Worm (Caenorhabditis elegans) whole organism, young adult: ENCODE measurements around the gene F47G3.1.

Source experiments
- B0019.2 ChIP-seq: fragments of 200-800 bp; sonication (Bioruptor generic); conservative IDR thresholded peaks from 2 replicates; pipeline ENCODE4 v1.3.6; 2022; ENCODE audit warnings: missing genetic modification reagents, missing genetic modification characterization, missing compliant biosample characterization
- F22D6.2 ChIP-seq: sonication (generic microtip); optimal IDR thresholded peaks from 2 replicates; lab custom pipeline; 2016; ENCODE audit warnings: mild to moderate bottlenecking, missing genetic modification characterization, missing compliant biosample characterization
- F23B12.7 ChIP-seq: sonication (generic microtip); optimal IDR thresholded peaks from 2 replicates; lab custom pipeline; 2017; ENCODE audit warnings: missing genetic modification characterization, mild to moderate bottlenecking, missing compliant biosample characterization, antibody characterized with exemption, moderate library complexity; ENCODE audit not compliant: insufficient read depth
- F49E8.2 ChIP-seq: sonication (generic microtip); optimal IDR thresholded peaks from 3 replicates; lab custom pipeline; 2017; ENCODE audit warnings: missing genetic modification characterization, mild to moderate bottlenecking, missing compliant biosample characterization, antibody characterized with exemption, moderate library complexity; ENCODE audit not compliant: insufficient read depth
- F52B5.7 ChIP-seq: sonication (generic microtip); optimal IDR thresholded peaks from 2 replicates; lab custom pipeline; 2016; ENCODE audit warnings: mild to moderate bottlenecking, missing genetic modification characterization, missing compliant biosample characterization
- F57C9.4 ChIP-seq: sonication (generic microtip); optimal IDR thresholded peaks from 2 replicates; lab custom pipeline; 2017; ENCODE audit warnings: mild to moderate bottlenecking, missing genetic modification characterization, missing compliant biosample characterization
- K12H6.12 ChIP-seq: fragments of 200-800 bp; sonication (Bioruptor generic); optimal IDR thresholded peaks from 2 replicates; lab custom pipeline; 2018; ENCODE audit warnings: mild to moderate bottlenecking, missing genetic modification characterization, missing compliant biosample characterization
- T26A5.8 ChIP-seq: sonication (generic microtip); optimal IDR thresholded peaks from 2 replicates; lab custom pipeline; 2016; ENCODE audit warnings: missing genetic modification characterization, missing compliant biosample characterization
- Y53F4B.3 ChIP-seq: fragments of 200-800 bp; sonication (Bioruptor generic); IDR thresholded peaks from 2 replicates; pipeline ENCODE4 v1.3.6; 2022; ENCODE audit warnings: missing genetic modification reagents, missing genetic modification characterization, missing compliant biosample characterization
- Y53G8AR.9 ChIP-seq: fragments of 200-800 bp; sonication (Bioruptor generic); conservative IDR thresholded peaks from 2 replicates; pipeline ENCODE4 v1.3.6; 2022; ENCODE audit warnings: missing genetic modification reagents, missing genetic modification characterization, missing compliant biosample characterization
- Y79H2A.3 ChIP-seq: fragments of 200-800 bp; sonication (Bioruptor generic); conservative IDR thresholded peaks from 2 replicates; pipeline ENCODE4 v1.3.6; 2022; ENCODE audit warnings: missing genetic modification reagents, missing genetic modification characterization, missing compliant biosample characterization
- ZK185.1 ChIP-seq: sonication (generic microtip); optimal IDR thresholded peaks from 2 replicates; lab custom pipeline; 2016; ENCODE audit warnings: mild to moderate bottlenecking, missing genetic modification characterization, missing compliant biosample characterization; ENCODE audit not compliant: poor library complexity, severe bottlenecking
- aptf-2 ChIP-seq: fragments of 200-800 bp; sonication (Bioruptor generic); conservative IDR thresholded peaks from 2 replicates; pipeline ENCODE4 v1.3.6; 2022; ENCODE audit warnings: missing genetic modification reagents, missing genetic modification characterization, missing compliant biosample characterization
- atf-7 ChIP-seq: sonication (generic microtip); optimal IDR thresholded peaks from 2 replicates; lab custom pipeline; 2017; ENCODE audit warnings: mild to moderate bottlenecking, missing genetic modification characterization, missing compliant biosample characterization
- athp-1 ChIP-seq: sonication (generic microtip); optimal IDR thresholded peaks from 2 replicates; lab custom pipeline; 2017; ENCODE audit warnings: mild to moderate bottlenecking, missing genetic modification characterization, missing compliant biosample characterization
- attf-6 ChIP-seq: fragments of 200-800 bp; sonication (Bioruptor generic); IDR thresholded peaks from 2 replicates; pipeline ENCODE4 v1.3.6; 2022; ENCODE audit warnings: missing genetic modification reagents, missing genetic modification characterization, missing compliant biosample characterization
- ceh-100 ChIP-seq: fragments of 200-800 bp; sonication (Bioruptor generic); IDR thresholded peaks from 2 replicates; pipeline ENCODE4 v1.3.6; 2022; ENCODE audit warnings: missing genetic modification reagents, missing genetic modification characterization, missing compliant biosample characterization
- ceh-79 ChIP-seq: sonication (generic microtip); optimal IDR thresholded peaks from 2 replicates; lab custom pipeline; 2017; ENCODE audit warnings: mild to moderate bottlenecking, missing genetic modification characterization, missing compliant biosample characterization
- chd-7 ChIP-seq: sonication (generic microtip); optimal IDR thresholded peaks from 2 replicates; lab custom pipeline; 2016; ENCODE audit warnings: mild to moderate bottlenecking, missing genetic modification characterization, moderate library complexity, missing compliant biosample characterization
- die-1 ChIP-seq: sonication (generic microtip); optimal IDR thresholded peaks from 2 replicates; lab custom pipeline; 2016; ENCODE audit warnings: missing genotype, mild to moderate bottlenecking, missing genetic modification characterization, missing compliant biosample characterization
- fkh-3 ChIP-seq: sonication (generic microtip); optimal IDR thresholded peaks from 2 replicates; lab custom pipeline; 2016; ENCODE audit warnings: mild to moderate bottlenecking, missing genetic modification characterization, missing compliant biosample characterization
- hlh-12 ChIP-seq: sonication (generic microtip); optimal IDR thresholded peaks from 2 replicates; lab custom pipeline; 2016; ENCODE audit warnings: missing genetic modification characterization, missing compliant biosample characterization
- hlh-26 ChIP-seq: fragments of 200-800 bp; sonication (Bioruptor generic); conservative IDR thresholded peaks from 2 replicates; pipeline ENCODE4 v1.3.6; 2022; ENCODE audit warnings: missing genetic modification reagents, missing genetic modification characterization, missing compliant biosample characterization
- hsf-1 ChIP-seq: fragments of 200-800 bp; sonication (Bioruptor generic); IDR thresholded peaks from 2 replicates; pipeline ENCODE4 v1.3.6; 2022; ENCODE audit warnings: missing genetic modification reagents, missing genetic modification characterization, missing compliant biosample characterization
- let-526 ChIP-seq: fragments of 200-800 bp; sonication (Bioruptor generic); IDR thresholded peaks from 2 replicates; pipeline ENCODE4 v1.3.6; 2022; ENCODE audit warnings: missing genetic modification reagents, missing genetic modification characterization, missing compliant biosample characterization
- let-607 ChIP-seq, 2 experiments: fragments of 200-800 bp in 1 of 2; sonication (Bioruptor generic) in 1 of 2; sonication (generic microtip) in 1 of 2; optimal IDR thresholded peaks; 2 replicates each; lab custom pipeline; 2016 to 2018; ENCODE audit warnings: mild to moderate bottlenecking in 2 of 2, missing compliant biosample characterization in 2 of 2, missing genetic modification characterization in 2 of 2, moderate library complexity in 2 of 2, missing genotype in 1 of 2
- lin-26 ChIP-seq: fragments of 200-800 bp; sonication (Bioruptor generic); IDR thresholded peaks from 2 replicates; pipeline ENCODE4 v1.3.6; 2022; ENCODE audit warnings: missing genetic modification reagents, missing genetic modification characterization, missing compliant biosample characterization
- lin-35 ChIP-seq, 3 experiments: fragments of 150-350 bp in 2 of 3; sonication (generic microtip) in 1 of 3; optimal IDR thresholded peaks; 2 replicates each; lab custom pipeline; 2014 to 2018; ENCODE audit warnings: missing biosample characterization in 3 of 3, missing genetic modification characterization in 3 of 3, missing genetic modification reagents in 3 of 3
- madf-10 ChIP-seq: sonication (generic microtip); optimal IDR thresholded peaks from 2 replicates; lab custom pipeline; 2016; ENCODE audit warnings: mild to moderate bottlenecking, missing genetic modification characterization, missing compliant biosample characterization
- madf-3 ChIP-seq: fragments of 200-800 bp; sonication (Bioruptor generic); IDR thresholded peaks from 2 replicates; pipeline ENCODE4 v1.3.6; 2022; ENCODE audit warnings: missing genetic modification reagents, missing genetic modification characterization, missing compliant biosample characterization
- madf-6 ChIP-seq: fragments of 200-800 bp; sonication (Bioruptor generic); IDR thresholded peaks from 2 replicates; pipeline ENCODE4 v1.3.6; 2022; ENCODE audit warnings: missing genetic modification reagents, missing genetic modification characterization, missing compliant biosample characterization
- mcd-1 ChIP-seq: fragments of 200-800 bp; sonication (Bioruptor generic); IDR thresholded peaks from 2 replicates; pipeline ENCODE4 v1.3.6; 2022; ENCODE audit warnings: missing genetic modification reagents, missing genetic modification characterization, missing compliant biosample characterization
- mel-28 ChIP-seq: sonication (generic microtip); optimal IDR thresholded peaks from 2 replicates; lab custom pipeline; 2016; ENCODE audit warnings: borderline replicate concordance, mild to moderate bottlenecking, missing genetic modification characterization, missing compliant biosample characterization
- nfya-1 ChIP-seq: sonication (generic microtip); optimal IDR thresholded peaks from 2 replicates; lab custom pipeline; 2017; ENCODE audit warnings: antibody characterized with exemption, missing compliant biosample characterization, missing genetic modification characterization, borderline replicate concordance; ENCODE audit not compliant: insufficient read depth
- nfya-2 ChIP-seq: fragments of 200-800 bp; sonication (Bioruptor generic); IDR thresholded peaks from 2 replicates; pipeline ENCODE4 v1.3.6; 2022; ENCODE audit warnings: missing genetic modification reagents, missing genetic modification characterization, missing compliant biosample characterization
- nhr-120 ChIP-seq: fragments of 200-800 bp; sonication (Bioruptor generic); IDR thresholded peaks from 2 replicates; pipeline ENCODE4 v1.3.6; 2022; ENCODE audit warnings: missing genetic modification characterization, missing compliant biosample characterization
- pbrm-1 ChIP-seq: fragments of 200-800 bp; sonication (Bioruptor generic); IDR thresholded peaks from 2 replicates; pipeline ENCODE4 v1.3.6; 2022; ENCODE audit warnings: missing genetic modification reagents, missing genetic modification characterization, missing compliant biosample characterization
- rcor-1 ChIP-seq: fragments of 200-800 bp; sonication (Bioruptor generic); IDR thresholded peaks from 2 replicates; pipeline ENCODE4 v1.3.6; 2022; ENCODE audit warnings: missing genetic modification reagents, missing genetic modification characterization, missing compliant biosample characterization
- rpc-1 ChIP-seq, 2 experiments: fragments of 150-350 bp in 1 of 2; sonication (generic microtip) in 1 of 2; optimal IDR thresholded peaks; 2 replicates each; lab custom pipeline; 2014 to 2018; ENCODE audit warnings: missing biosample characterization in 1 of 2, missing genetic modification characterization in 1 of 2, missing genetic modification reagents in 1 of 2, missing genotype in 1 of 2
- snpc-1.1 ChIP-seq: sonication (generic microtip); optimal IDR thresholded peaks from 2 replicates; lab custom pipeline; 2017; ENCODE audit warnings: missing genetic modification characterization, mild to moderate bottlenecking, missing compliant biosample characterization, antibody characterized with exemption, moderate library complexity, missing genotype, missing genetic modification reagents; ENCODE audit not compliant: insufficient read depth
- sptf-2 ChIP-seq: fragments of 200-800 bp; sonication (Bioruptor generic); optimal IDR thresholded peaks from 2 replicates; lab custom pipeline; 2018; ENCODE audit warnings: mild to moderate bottlenecking, missing genetic modification characterization, missing compliant biosample characterization
- tlf-1 ChIP-seq: fragments of 200-800 bp; sonication (Bioruptor generic); optimal IDR thresholded peaks from 2 replicates; lab custom pipeline; 2018; ENCODE audit warnings: mild to moderate bottlenecking, missing genetic modification characterization, missing compliant biosample characterization
- unc-62 ChIP-seq: fragments of 150-350 bp; optimal IDR thresholded peaks from 2 replicates; lab custom pipeline; 2014; ENCODE audit warnings: missing biosample characterization, missing genetic modification reagents, missing genetic modification characterization
- zim-3 ChIP-seq: sonication (generic microtip); optimal IDR thresholded peaks from 2 replicates; lab custom pipeline; 2017; ENCODE audit warnings: mild to moderate bottlenecking, missing genetic modification characterization, moderate library complexity, missing compliant biosample characterization
- ztf-26 ChIP-seq: sonication (generic microtip); optimal IDR thresholded peaks from 2 replicates; lab custom pipeline; 2017; ENCODE audit warnings: missing genetic modification characterization, missing compliant biosample characterization
- ztf-28 ChIP-seq: fragments of 200-800 bp; sonication (Bioruptor generic); IDR thresholded peaks from 2 replicates; pipeline ENCODE4 v1.3.6; 2022; ENCODE audit warnings: missing genetic modification reagents, missing genetic modification characterization, missing compliant biosample characterization
- ztf-3 ChIP-seq: fragments of 200-800 bp; sonication (Bioruptor generic); optimal IDR thresholded peaks from 2 replicates; lab custom pipeline; 2018; ENCODE audit warnings: mild to moderate bottlenecking, missing genetic modification characterization, missing compliant biosample characterization

The F47G3.1 gene

DNA sequence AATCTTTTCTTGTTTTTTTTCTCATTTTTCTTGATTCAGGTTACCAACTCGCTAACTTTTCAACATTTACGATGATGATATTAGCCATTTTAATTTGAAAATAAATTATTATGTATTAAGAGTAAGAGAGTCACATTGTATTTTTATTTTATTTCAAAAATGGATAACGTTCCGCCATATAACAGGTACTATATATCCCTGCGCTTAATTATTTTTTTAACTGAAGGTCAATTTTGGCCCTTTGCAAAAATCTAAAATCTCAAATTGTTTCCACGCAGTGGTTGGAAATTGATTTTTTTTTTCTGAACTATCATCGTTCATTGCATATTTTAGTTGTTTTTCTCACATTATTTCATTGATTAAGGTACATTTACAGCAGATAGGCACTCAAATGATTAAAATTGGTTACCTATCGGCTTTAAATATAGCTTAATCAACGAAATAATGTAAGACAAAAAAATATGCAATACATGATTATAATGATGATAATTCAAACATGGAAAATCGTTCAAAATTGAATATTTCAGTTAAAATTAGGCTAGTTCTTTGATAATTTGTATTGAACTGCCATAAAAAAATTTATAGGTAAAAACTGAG is 20.8 kb upstream of the F47G3.1 start (continued):
- no peak for TF ChIP-seq let-526 (GFP tag; lab: Robert Waterston, UW)
- TF ChIP-seq mel-28, result no peak
- TF ChIP-seq fkh-3 (tag; lab: Kevin White, UChicago), result no peak
- peak; percentile 89 for TF ChIP-seq F22D6.2 (tag; lab: Kevin White, UChicago)
- TF ChIP-seq F23B12.7 (tag; lab: Kevin White, UChicago), result peak; percentile 87
- peak; percentile 59; the same call in 1 of the 2 replicates for TF ChIP-seq rcor-1 (GFP tag; lab: Robert Waterston, UW)
- no peak for TF ChIP-seq madf-6 (GFP tag; lab: Robert Waterston, UW)
- TF ChIP-seq unc-62 (GFP tag; lab: Kevin White, UChicago), result no peak
- peak; percentile 62 for TF ChIP-seq atf-7
- peak; percentile 61; the same call in 1 of the 2 replicates for TF ChIP-seq mcd-1 (GFP tag; lab: Robert Waterston, UW)
- peak; percentile 98 for TF ChIP-seq ztf-26 (tag; lab: Kevin White, UChicago)
- TF ChIP-seq snpc-1.1 (tag; lab: Kevin White, UChicago), result no peak
- no peak for TF ChIP-seq F52B5.7
- no peak for TF ChIP-seq ceh-100 (GFP tag; lab: Robert Waterston, UW)
- no peak for TF ChIP-seq ztf-28 (GFP tag; lab: Robert Waterston, UW)
- no peak for TF ChIP-seq nhr-120 (GFP tag; lab: Robert Waterston, UW)
- TF ChIP-seq ztf-3, result peak; percentile 52
- no peak for TF ChIP-seq hsf-1 (GFP tag; lab: Robert Waterston, UW)
- TF ChIP-seq hlh-26 (GFP tag; lab: Robert Waterston, UW), result no peak
- no peak for TF ChIP-seq hlh-12
- TF ChIP-seq zim-3 (tag; lab: Kevin White, UChicago), result no peak
- TF ChIP-seq aptf-2, result no peak
- TF ChIP-seq B0019.2 (GFP tag; lab: Robert Waterston, UW), result no peak
- TF ChIP-seq Y79H2A.3 (GFP tag; lab: Robert Waterston, UW), result no peak
- TF ChIP-seq Y53F4B.3 (GFP tag; lab: Robert Waterston, UW), result no peak
- TF ChIP-seq rpc-1 (optimal IDR thresholded peaks at IDR 0.05; lab: Kevin White, UChicago), result no peak
- TF ChIP-seq rpc-1 (tag; optimal IDR thresholded peaks at IDR 0.05; lab: Kevin White, UChicago), result no peak
- TF ChIP-seq nfya-2 (GFP tag; lab: Robert Waterston, UW), result no peak
- no peak for TF ChIP-seq F49E8.2 (tag; lab: Kevin White, UChicago)
- no peak for TF ChIP-seq die-1 (tag; lab: Kevin White, UChicago)
- TF ChIP-seq tlf-1 (GFP tag; lab: Kevin White, UChicago), result peak; percentile 91
- TF ChIP-seq pbrm-1, result peak; percentile 82
- TF ChIP-seq lin-35 (GFP tag; optimal IDR thresholded peaks at IDR 0.05; lab: Kevin White, UChicago), result peak in 2 of 3 experiments; percentile 50 to 91
- TF ChIP-seq F57C9.4 (tag; lab: Kevin White, UChicago), result no peak
- TF ChIP-seq lin-26 (GFP tag; lab: Robert Waterston, UW), result no peak
- TF ChIP-seq nfya-1 (tag; lab: Kevin White, UChicago), result no peak
- TF ChIP-seq T26A5.8 (tag; lab: Kevin White, UChicago), result no peak
- TF ChIP-seq madf-10, result peak; percentile 87
- no peak for TF ChIP-seq athp-1
- peak in 1 of 2 experiments; percentile 85 for TF ChIP-seq let-607 (tag; optimal IDR thresholded peaks at IDR 0.05; lab: Kevin White, UChicago)
- peak; percentile 9 for TF ChIP-seq chd-7 (tag; lab: Kevin White, UChicago)
- no peak for TF ChIP-seq ceh-79 (tag; lab: Kevin White, UChicago)
- peak; percentile 94 for TF ChIP-seq ZK185.1 (tag; lab: Kevin White, UChicago)
- no peak for TF ChIP-seq sptf-2
- TF ChIP-seq K12H6.12, result peak; percentile 68
- TF ChIP-seq madf-3, result no peak
- no peak for TF ChIP-seq attf-6 (GFP tag; lab: Robert Waterston, UW)
- peak; percentile 92 for TF ChIP-seq Y53G8AR.9
